Worm (Caenorhabditis elegans): ENCODE data around the gene cin-4.
A peak's percentile ranks its signal among the peaks of the same experiment; 100 is the strongest.

DNA sequence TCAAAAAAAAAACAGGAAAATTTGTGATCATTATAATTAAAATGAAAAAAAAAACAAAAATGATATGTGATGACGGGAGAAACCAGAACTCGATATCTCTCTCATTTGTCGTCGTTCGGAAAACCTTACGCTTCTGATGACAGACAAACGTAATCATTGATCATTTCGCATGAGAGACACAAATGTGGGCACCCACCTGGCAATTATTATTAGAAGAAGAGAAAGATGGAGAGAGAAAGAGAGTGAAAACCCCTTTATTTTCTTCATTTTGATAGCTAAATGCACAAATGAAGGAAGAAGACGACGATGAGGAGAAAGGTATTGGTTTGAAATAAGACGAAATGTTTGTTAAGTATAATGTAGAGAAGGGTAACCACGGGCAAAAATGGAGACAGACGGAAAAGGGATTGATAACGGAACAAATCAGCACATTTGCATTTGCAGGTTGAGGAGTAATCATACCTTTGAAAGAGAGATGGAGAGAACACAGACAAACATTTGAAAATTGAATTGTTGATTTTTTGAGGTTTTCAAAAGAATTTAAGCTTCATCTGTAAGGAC lies 6.9 kb upstream of the cin-4 start:
- TF ChIP-seq unc-62 (GFP tag; optimal IDR thresholded peaks at IDR 0.05) (no peak), elt-2 (tag; optimal IDR thresholded peaks at IDR 0.05) (peak; percentile 61), ama-1 (optimal IDR thresholded peaks at IDR 0.05) (no peak), fos-1 (tag; optimal IDR thresholded peaks at IDR 0.05) (no peak), fkh-8 (tag; optimal IDR thresholded peaks at IDR 0.05) (no peak), ceh-63 (GFP tag; optimal IDR thresholded peaks at IDR 0.05) (no peak), dpl-1 (GFP tag; optimal IDR thresholded peaks at IDR 0.05) (no peak), egl-27 (tag; optimal IDR thresholded peaks at IDR 0.05) (no peak), tbx-2 (tag; optimal IDR thresholded peaks at IDR 0.05) (no peak), lin-39 (tag; optimal IDR thresholded peaks at IDR 0.05) (no peak), pag-3 (tag; optimal IDR thresholded peaks at IDR 0.05; ENCODE audit: borderline replicate concordance, insufficient read depth) (no peak), hlh-17 (GFP tag; optimal IDR thresholded peaks at IDR 0.05; ENCODE audit: borderline replicate concordance) (no peak), snpc-4 (tag; optimal IDR thresholded peaks at IDR 0.05) (no peak)
